Worm (Caenorhabditis elegans): ENCODE data around the gene ncx-8.

Gene ncx-8

DNA sequence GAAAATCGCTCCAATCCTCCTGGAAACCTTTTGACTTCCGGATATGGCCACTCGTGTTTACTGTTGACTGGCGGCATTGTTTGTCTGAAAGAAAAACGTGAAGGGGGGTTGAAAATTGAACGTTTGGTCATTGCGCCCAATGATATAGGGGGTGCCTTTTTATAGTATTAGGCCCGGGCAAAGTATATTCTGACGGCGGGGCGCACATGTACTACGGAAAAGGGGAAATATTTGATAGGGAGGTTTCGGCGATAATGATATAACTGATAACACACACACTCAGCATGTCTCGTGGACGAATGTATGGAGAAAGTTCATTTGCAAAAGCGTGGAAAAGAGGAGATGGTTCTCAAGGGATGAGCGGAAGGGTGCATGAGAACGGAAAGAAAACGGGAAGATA lies 40.6 kb upstream of the ncx-8 start, which contains the start of gene cpt-4:
cpt-4 (minus strand) TSS at position 84 of the 400 bp plus-strand sequence.
- TF ChIP-seq mdl-1 (tag; optimal IDR thresholded peaks at IDR 0.05) = peak; percentile 5
- peak; percentile 95 for TF ChIP-seq elt-2 (tag; optimal IDR thresholded peaks at IDR 0.05)
- TF ChIP-seq lsy-12 (tag; optimal IDR thresholded peaks at IDR 0.05) = no peak
- TF ChIP-seq daf-12 (tag; optimal IDR thresholded peaks at IDR 0.05) = no peak
- no peak for TF ChIP-seq skn-1 (tag; optimal IDR thresholded peaks at IDR 0.05)
- TF ChIP-seq nhr-67 (tag; optimal IDR thresholded peaks at IDR 0.05) = no peak
- peak; percentile 83 for TF ChIP-seq pqm-1 (tag; optimal IDR thresholded peaks at IDR 0.05)
- no peak for TF ChIP-seq ztf-4 (tag; optimal IDR thresholded peaks at IDR 0.05)
- TF ChIP-seq elt-3 (tag; optimal IDR thresholded peaks at IDR 0.05) = no peak

DNA sequence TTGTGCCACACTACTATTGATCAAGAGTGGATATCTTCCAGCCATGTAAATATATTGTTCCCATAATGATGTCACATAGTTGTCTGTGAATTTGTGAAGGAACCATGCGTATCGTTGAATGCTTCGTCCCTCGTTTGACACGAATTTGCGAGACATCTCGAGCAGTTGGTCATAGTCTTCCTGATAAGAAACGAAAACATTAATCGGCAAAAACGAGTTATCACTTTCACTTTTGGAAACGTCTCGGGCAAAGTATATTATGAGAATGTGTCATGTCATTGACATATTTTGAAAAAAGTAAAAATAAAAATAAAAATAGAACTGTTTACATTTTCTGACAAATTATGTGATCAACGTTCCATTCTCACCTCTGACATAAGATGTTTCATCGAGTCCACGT lies 39.4 kb upstream of the ncx-8 start:
- TF ChIP-seq ztf-4 (tag; optimal IDR thresholded peaks at IDR 0.05) = no peak
- peak; percentile 58 for TF ChIP-seq pqm-1 (tag; optimal IDR thresholded peaks at IDR 0.05)
- TF ChIP-seq elt-2 (tag; optimal IDR thresholded peaks at IDR 0.05) = peak; percentile 90
- TF ChIP-seq mml-1 (tag; optimal IDR thresholded peaks at IDR 0.05) = no peak
- TF ChIP-seq nhr-43 (tag; optimal IDR thresholded peaks at IDR 0.05; ENCODE audit: poor library complexity, severe bottlenecking) = peak; percentile 13

DNA sequence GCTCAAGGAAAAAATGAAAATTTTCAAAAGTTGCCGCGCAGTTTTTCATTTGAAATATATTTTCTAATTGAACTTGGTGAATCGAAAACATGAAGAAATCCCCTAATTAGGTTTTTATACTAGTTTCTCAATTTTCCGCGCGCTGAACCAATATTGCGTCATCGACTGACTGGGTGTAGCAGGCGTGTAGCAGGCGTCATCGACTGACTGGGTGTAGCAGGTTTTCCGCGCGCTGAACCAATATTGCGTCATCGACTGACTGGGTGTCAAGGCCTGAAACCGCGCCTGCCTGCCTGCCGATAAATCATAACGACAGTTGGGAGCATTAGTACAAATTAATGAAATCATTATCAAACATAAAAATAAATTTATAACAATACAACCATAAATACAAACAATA lies 36.4 kb upstream of the ncx-8 start:
- TF ChIP-seq elt-2 (tag; optimal IDR thresholded peaks at IDR 0.05) = peak; percentile 2
- no peak for TF ChIP-seq tbx-2 (tag; optimal IDR thresholded peaks at IDR 0.05)

DNA sequence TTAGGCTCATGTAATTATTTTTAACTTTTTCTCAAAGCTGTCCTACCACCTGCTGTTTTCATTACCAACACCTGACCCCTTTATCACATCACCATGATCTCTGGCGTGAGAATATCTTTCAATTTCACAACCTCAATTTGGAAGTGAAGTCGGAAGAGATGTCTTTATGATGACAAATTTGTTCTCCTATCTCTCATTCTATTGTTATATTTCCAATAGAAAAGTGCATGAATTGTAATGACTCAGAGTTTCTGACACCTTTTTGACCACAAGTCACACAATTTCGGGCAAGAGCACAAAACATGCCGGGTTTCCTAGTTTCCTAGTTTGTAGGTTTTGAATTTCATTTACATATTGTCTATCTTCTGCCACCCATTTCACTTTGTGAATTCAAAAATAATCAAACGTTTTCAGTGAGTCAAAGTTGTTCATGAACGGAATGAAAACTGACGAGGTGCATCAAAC lies 31.8 kb upstream of the ncx-8 start, which contains the start of gene srr-4:
srr-4 (plus strand) TSS at position 415 of the 465 bp plus-strand sequence.
- TF ChIP-seq fkh-10 (GFP tag; optimal IDR thresholded peaks at IDR 0.05) = no peak
- TF ChIP-seq pqm-1 (tag; optimal IDR thresholded peaks at IDR 0.05) = peak; percentile 28

DNA sequence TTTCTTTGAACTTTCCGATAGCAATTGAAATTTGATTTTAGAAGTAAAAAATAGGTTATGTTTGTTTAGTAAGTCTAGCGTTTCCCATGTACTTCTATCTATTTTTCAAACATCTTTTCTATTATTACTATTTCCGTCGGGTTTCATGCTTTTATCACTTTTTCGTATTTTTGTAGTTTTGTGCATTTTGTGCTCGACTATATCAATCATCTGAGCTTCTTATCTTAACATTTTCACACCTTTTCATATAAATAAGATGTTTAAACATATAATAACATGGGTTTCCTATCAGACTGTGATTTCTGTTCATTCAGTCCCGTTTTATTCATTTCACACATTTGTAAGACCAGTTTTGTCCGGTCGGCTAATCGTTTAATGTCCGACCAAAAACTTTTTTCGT lies 31.1 kb upstream of the ncx-8 start:
- peak; percentile 85 for TF ChIP-seq pqm-1 (tag; optimal IDR thresholded peaks at IDR 0.05)
- TF ChIP-seq snpc-4 (tag; optimal IDR thresholded peaks at IDR 0.05) = no peak
- no peak for TF ChIP-seq elt-1 (tag; optimal IDR thresholded peaks at IDR 0.05)
- no peak for TF ChIP-seq egl-27 (tag; optimal IDR thresholded peaks at IDR 0.05)
- TF ChIP-seq elt-2 (tag; optimal IDR thresholded peaks at IDR 0.05) = peak; percentile 86

DNA sequence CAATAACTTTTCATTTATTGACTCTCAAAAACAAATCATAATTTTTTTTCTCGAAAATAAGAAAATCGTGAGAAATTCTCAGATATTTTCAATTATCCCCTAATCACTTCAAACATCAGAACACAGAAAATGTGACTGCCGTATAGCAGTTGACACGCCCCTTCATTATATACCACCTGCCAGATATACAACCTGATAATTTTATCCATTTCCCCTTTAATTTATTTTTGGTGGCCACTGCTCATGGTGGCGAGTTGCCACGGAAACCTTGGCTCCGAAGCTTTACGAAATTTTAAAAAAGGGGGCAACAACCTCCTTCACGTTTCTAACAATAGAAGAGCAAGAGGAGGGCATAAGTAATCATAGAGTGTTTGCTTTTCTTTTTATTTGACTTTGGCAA lies 29.7 kb upstream of the ncx-8 start:
- TF ChIP-seq R02D3.7 (tag; optimal IDR thresholded peaks at IDR 0.05) (no peak), skn-1 (tag; optimal IDR thresholded peaks at IDR 0.05) (no peak), elt-1 (tag; optimal IDR thresholded peaks at IDR 0.05) (no peak), elt-3 (tag; optimal IDR thresholded peaks at IDR 0.05) (no peak), egl-27 (tag; optimal IDR thresholded peaks at IDR 0.05) (no peak), nhr-11 (tag; optimal IDR thresholded peaks at IDR 0.05) (no peak), aly-2 (tag; optimal IDR thresholded peaks at IDR 0.05) (no peak), nhr-76 (tag; optimal IDR thresholded peaks at IDR 0.05) (no peak), pqm-1 (tag; optimal IDR thresholded peaks at IDR 0.05) (no peak), nhr-67 (tag; optimal IDR thresholded peaks at IDR 0.05) (no peak), fkh-10 (GFP tag; optimal IDR thresholded peaks at IDR 0.05) (no peak), nhr-43 (tag; optimal IDR thresholded peaks at IDR 0.05; ENCODE audit: poor library complexity, severe bottlenecking) (no peak), ztf-11 (tag; optimal IDR thresholded peaks at IDR 0.05) (no peak), egl-5 (tag; optimal IDR thresholded peaks at IDR 0.05) (no peak), jun-1 (tag; optimal IDR thresholded peaks at IDR 0.05) (no peak)

DNA sequence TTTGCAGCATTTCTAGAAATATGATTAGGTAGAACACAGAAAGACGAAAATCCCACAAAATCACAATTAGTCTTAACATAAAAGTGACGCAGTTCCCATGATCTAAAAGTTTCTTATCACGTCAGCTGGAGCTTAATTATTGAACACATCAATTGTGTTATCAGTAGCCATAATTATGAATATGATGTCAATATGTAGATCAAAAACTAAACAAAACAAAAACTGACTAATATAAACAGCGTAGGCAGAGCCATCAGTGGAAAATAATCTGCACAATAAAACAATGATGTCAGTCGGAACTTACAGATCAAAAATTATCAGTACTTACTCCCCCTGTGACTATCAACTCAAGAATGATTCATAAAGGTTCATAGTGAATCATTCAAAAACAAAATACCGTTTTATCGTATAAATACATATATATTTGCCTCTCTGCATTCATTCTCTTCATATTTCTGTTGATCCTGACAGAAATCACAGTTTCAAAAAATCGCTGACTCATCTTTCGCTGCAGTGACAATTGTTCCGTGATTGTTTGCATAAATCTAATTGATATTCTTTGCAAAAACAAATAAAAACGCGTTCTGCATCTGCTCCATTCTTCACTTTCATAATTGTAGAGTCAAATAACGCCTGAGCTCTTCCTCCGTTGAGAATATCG lies 25.3 kb upstream of the ncx-8 start, which contains the start of gene srr-6:
srr-6 (plus strand) TSS at position 611 of the 661 bp plus-strand sequence.
- TF ChIP-seq jun-1 (tag; optimal IDR thresholded peaks at IDR 0.05) = peak; percentile 66
- TF ChIP-seq daf-12 (tag; optimal IDR thresholded peaks at IDR 0.05) = no peak
- peak; percentile 97 for TF ChIP-seq pqm-1 (tag; optimal IDR thresholded peaks at IDR 0.05)
- TF ChIP-seq egl-27 (tag; optimal IDR thresholded peaks at IDR 0.05) = peak; percentile 28
- no peak for TF ChIP-seq pha-4 (tag; optimal IDR thresholded peaks at IDR 0.05)
- TF ChIP-seq elt-2 (tag; optimal IDR thresholded peaks at IDR 0.05) = peak; percentile 80

DNA sequence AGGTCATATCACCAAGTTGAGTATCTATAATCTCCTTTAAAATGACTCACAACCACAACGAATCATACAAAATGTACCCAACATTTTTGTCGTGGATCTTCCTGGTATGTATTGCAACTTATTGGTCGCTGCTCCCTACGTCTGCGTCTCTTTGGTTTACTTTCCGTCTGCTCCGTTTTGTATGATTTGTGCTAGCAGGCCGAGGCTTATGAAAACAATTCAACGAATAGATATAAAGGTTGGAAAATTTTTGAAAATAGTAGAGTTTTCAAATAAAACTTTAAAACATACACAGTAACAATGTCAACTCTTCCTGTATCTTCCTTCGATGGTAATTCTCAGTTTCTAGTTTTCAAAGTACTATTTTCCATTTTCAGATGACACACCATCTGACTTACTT lies 14.4 kb upstream of the ncx-8 start, which contains the start of gene srr-8:
srr-8 (plus strand) TSS at position 301 of the 400 bp plus-strand sequence.
- TF ChIP-seq jun-1 (tag; optimal IDR thresholded peaks at IDR 0.05) (no peak), nhr-25 (tag; optimal IDR thresholded peaks at IDR 0.05) (no peak), egl-5 (tag; optimal IDR thresholded peaks at IDR 0.05) (no peak), ztf-4 (tag; optimal IDR thresholded peaks at IDR 0.05) (no peak), nhr-43 (tag; optimal IDR thresholded peaks at IDR 0.05; ENCODE audit: poor library complexity, severe bottlenecking) (no peak), ceh-28 (tag; optimal IDR thresholded peaks at IDR 0.05) (no peak)
